Worm (Caenorhabditis elegans) whole organism, L3 larva: ENCODE data around the gene Y54E2A.10.
A peak's percentile ranks its signal among the peaks of the same experiment; 100 is the strongest.

Source experiments
- ama-1 ChIP-seq: fragments of 150-350 bp; optimal IDR thresholded peaks from 2 replicates; lab custom pipeline; 2018
- ceh-9 ChIP-seq: sonication (generic microtip); optimal IDR thresholded peaks from 2 replicates; lab custom pipeline; 2018; ENCODE audit warnings: missing biosample characterization, missing genetic modification characterization
- fkh-10 ChIP-seq: sonication (generic microtip); optimal IDR thresholded peaks from 2 replicates; lab custom pipeline; 2017; ENCODE audit warnings: missing biosample characterization, missing genetic modification reagents, missing genetic modification characterization
- fos-1 ChIP-seq: fragments of 150-350 bp; optimal IDR thresholded peaks from 2 replicates; lab custom pipeline; 2014; ENCODE audit warnings: missing biosample characterization, missing genetic modification characterization
- jun-1 ChIP-seq: fragments of 150-350 bp; optimal IDR thresholded peaks from 2 replicates; lab custom pipeline; 2014; ENCODE audit warnings: missing biosample characterization, missing genetic modification reagents, missing genetic modification characterization
- nhr-25 ChIP-seq: sonication (generic microtip); optimal IDR thresholded peaks from 2 replicates; lab custom pipeline; 2017; ENCODE audit warnings: missing biosample characterization, missing genetic modification characterization
- nhr-28 ChIP-seq: fragments of 150-350 bp; optimal IDR thresholded peaks from 2 replicates; lab custom pipeline; 2014; ENCODE audit warnings: missing biosample characterization, missing genetic modification characterization
- pha-4 ChIP-seq: fragments of 150-350 bp; optimal IDR thresholded peaks from 2 replicates; lab custom pipeline; 2014; ENCODE audit warnings: missing biosample characterization, missing genetic modification reagents, missing genetic modification characterization
- snpc-4 ChIP-seq: fragments of 150-350 bp; optimal IDR thresholded peaks from 2 replicates; lab custom pipeline; 2014; ENCODE audit warnings: missing biosample characterization, missing genetic modification characterization
- unc-62 ChIP-seq: fragments of 150-350 bp; sonication (generic microtip); optimal IDR thresholded peaks from 4 replicates; lab custom pipeline; 2014; ENCODE audit warnings: missing biosample characterization, missing genetic modification reagents, missing genetic modification characterization
- zag-1 ChIP-seq: fragments of 150-350 bp; optimal IDR thresholded peaks from 2 replicates; lab custom pipeline; 2014; ENCODE audit warnings: missing biosample characterization, missing genetic modification characterization

ce11 chrII:14811472-14811871 lies 20.6 kb downstream of the Y54E2A.10 start:
- TF ChIP-seq ceh-9 (tag; lab: Kevin White, UChicago), result no peak
- TF ChIP-seq fkh-10 (GFP tag; lab: Kevin White, UChicago), result no peak
- peak; percentile 63 for TF ChIP-seq pha-4 (tag; lab: Kevin White, UChicago)
- TF ChIP-seq nhr-28 (tag; lab: Kevin White, UChicago), result no peak
- TF ChIP-seq nhr-25 (tag; lab: Kevin White, UChicago), result peak; percentile 11
- no peak for TF ChIP-seq ama-1 (lab: Kevin White, UChicago)
- no peak for TF ChIP-seq fos-1 (tag; lab: Kevin White, UChicago)
- peak; percentile 0 for TF ChIP-seq snpc-4 (tag; lab: Kevin White, UChicago)
- TF ChIP-seq jun-1 (tag; lab: Kevin White, UChicago), result peak; percentile 69
- no peak for TF ChIP-seq zag-1 (tag; lab: Kevin White, UChicago)
- TF ChIP-seq unc-62 (GFP tag; lab: Kevin White, UChicago), result no peak
